Worm (Caenorhabditis elegans) whole organism, midembryonic: ENCODE data around the gene K02C4.2.

Experiments used
- cog-1 ChIP-seq: sonication (generic microtip); optimal IDR thresholded peaks from 2 replicates; lab custom pipeline; 2016; ENCODE audit warnings: missing genetic modification characterization, missing compliant biosample characterization
- tab-1 ChIP-seq: fragments of 200-800 bp; sonication (Bioruptor generic); IDR thresholded peaks from 2 replicates; pipeline ENCODE4 v1.3.6; 2022; ENCODE audit warnings: missing genetic modification characterization, missing compliant biosample characterization

DNA sequence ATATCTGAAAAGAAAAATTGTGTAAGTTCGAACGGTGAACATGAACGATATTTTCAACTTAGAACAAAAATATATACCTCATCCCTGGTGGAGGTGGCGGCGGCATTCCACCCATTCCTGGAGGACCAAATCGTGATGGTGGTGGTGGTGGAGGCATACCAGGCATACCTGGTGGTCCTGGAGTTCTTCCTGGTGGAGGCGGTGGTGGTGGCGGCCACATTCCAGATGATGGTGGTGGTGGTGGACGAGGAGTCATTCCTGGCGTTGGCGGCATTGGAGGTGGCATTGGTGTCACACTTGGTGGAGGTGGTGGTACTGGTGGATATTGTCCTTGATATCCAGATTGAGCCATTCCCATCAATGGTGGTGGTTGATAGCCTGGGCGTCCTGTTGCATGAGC is 40.9 kb upstream of the K02C4.2 start:
- TF ChIP-seq cog-1 (tag; lab: Kevin White, UChicago) (no peak), tab-1 (GFP tag; lab: Robert Waterston, UW) (no peak)
